Worm (Caenorhabditis elegans): ENCODE measurements around the gene eef-1G.

The eef-1G gene

ce11 chrV:10967594-10968273, 2.2 kb downstream of the eef-1G start (continued):
- TF ChIP-seq Y95B8A.8 (GFP tag; IDR thresholded peaks at IDR 0.05) (peak; percentile 37; the same call in 1 of the 2 replicates), ZK185.1 (tag; optimal IDR thresholded peaks at IDR 0.05; ENCODE audit: poor library complexity, severe bottlenecking) (peak; percentile 27), pha-4 (tag; optimal IDR thresholded peaks at IDR 0.05) (peak; percentile 89)

DNA sequence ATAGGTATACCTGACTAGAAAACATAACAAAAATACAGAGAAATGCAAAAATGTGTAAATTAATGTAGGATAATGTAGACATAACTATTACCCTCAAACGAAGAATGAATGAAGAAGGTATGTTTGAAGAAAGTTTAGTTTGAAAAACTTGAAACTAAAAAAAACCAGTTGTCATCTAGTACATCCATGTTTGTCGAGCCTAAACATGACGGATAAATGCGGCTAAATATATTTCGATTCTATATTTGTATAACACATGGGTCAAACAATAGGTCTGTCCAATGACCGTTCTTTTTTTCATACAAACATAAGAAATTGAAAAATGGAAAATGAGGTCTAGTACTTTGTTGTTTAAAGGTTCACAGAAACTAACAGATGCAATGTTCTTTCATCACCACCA, 4.6 kb downstream of the eef-1G start, which contains the start of gene F17C11.22:
Gene F17C11.22 (minus strand): TSS at position 101 of the 400 bp plus-strand sequence.
- TF ChIP-seq bed-2 (GFP tag; IDR thresholded peaks at IDR 0.05), result no peak
- TF ChIP-seq snpc-1.3 (tag; optimal IDR thresholded peaks at IDR 0.05; ENCODE audit: insufficient read depth), result no peak

ce11 chrV:10970930-10971329, 5.4 kb downstream of the eef-1G start:
- no peak for TF ChIP-seq ztf-25 (GFP tag; IDR thresholded peaks at IDR 0.05)

DNA sequence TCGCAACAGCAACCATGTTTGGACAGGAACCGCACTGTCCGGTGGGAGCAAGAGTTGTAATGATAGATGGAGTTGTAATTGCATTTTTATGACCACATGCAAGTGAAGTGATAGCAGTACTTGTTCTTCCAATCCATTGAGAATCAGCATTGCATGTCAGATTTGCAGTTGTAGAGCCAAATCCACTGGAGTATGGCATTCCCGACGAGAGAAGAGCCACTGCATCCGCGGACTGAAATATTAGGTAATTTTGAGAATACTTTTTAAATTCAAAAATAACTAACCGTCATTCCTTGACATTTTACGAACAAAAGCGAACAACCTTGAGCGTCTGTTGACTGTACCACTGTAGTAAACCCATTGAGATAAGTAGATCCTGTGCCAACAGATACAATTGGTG, 9.6 kb downstream of the eef-1G start:
- no peak for TF ChIP-seq egl-18 (GFP tag; IDR thresholded peaks at IDR 0.05)
- no peak for TF ChIP-seq sdz-38 (tag; optimal IDR thresholded peaks at IDR 0.05)
- no peak for TF ChIP-seq lin-35 (GFP tag; optimal IDR thresholded peaks at IDR 0.05)
- TF ChIP-seq tbx-9 (tag; optimal IDR thresholded peaks at IDR 0.05; ENCODE audit: borderline replicate concordance), result no peak
- no peak for TF ChIP-seq ceh-91 (GFP tag; IDR thresholded peaks at IDR 0.05)
- no peak for TF ChIP-seq D2030.7 (GFP tag; IDR thresholded peaks at IDR 0.05)

DNA sequence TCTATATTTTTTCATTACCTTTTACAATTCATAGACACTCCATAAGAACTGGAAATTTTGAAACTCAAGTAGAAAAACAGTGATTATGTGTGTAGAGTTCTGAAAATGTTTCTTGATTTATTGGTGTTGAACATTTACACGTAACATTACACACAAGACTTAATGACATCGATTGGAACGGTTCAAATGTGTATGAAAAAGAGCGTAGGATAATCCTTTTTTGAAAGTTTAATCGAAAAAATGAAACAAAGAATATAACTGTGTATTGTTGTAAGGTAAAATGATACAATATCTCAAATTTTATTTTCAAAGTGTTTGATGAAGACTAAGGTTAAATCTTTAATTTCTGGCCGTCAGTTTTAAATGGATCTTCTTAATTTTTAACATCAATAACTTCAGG, 15.6 kb downstream of the eef-1G start, which contains the start of gene fig-1:
Gene fig-1 (minus strand): TSS at position 101 of the 400 bp plus-strand sequence.
- TF ChIP-seq atf-7 (tag; optimal IDR thresholded peaks at IDR 0.05), result no peak
- TF ChIP-seq lin-54 (GFP tag; optimal IDR thresholded peaks at IDR 0.05), result no peak
- no peak for TF ChIP-seq pha-4 (tag; optimal IDR thresholded peaks at IDR 0.05)

DNA sequence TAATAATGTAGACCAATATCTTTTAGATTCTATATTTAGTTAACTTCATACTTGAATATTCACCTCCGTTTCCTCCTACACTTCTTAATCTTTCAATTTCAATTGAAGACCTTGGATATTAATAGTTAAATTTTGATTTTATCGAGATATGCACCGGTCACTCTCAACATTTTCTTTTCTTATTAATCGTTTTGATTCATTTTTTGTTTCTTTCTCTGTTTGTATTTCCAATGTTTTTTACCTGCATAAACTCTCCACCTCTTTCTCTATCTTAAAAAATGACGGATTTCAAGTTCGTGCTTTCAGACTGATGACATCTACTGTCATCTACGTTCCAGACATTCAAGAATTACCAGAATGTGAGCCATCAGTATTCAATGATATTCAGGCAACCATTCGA, 26.3 kb downstream of the eef-1G start, which contains the start of gene frpr-9:
Gene frpr-9 (plus strand): TSS at position 301 of the 400 bp plus-strand sequence.
- TF ChIP-seq T07F8.4 (tag; optimal IDR thresholded peaks at IDR 0.05) (no peak), ets-4 (GFP tag; optimal IDR thresholded peaks at IDR 0.05) (no peak), madf-10 (tag; optimal IDR thresholded peaks at IDR 0.05) (no peak), mxl-1 (tag; optimal IDR thresholded peaks at IDR 0.05) (no peak), dpl-1 (GFP tag; optimal IDR thresholded peaks at IDR 0.05) (no peak), F57A8.1 (GFP tag; optimal IDR thresholded peaks at IDR 0.05) (no peak), zim-3 (tag; optimal IDR thresholded peaks at IDR 0.05) (no peak)

DNA sequence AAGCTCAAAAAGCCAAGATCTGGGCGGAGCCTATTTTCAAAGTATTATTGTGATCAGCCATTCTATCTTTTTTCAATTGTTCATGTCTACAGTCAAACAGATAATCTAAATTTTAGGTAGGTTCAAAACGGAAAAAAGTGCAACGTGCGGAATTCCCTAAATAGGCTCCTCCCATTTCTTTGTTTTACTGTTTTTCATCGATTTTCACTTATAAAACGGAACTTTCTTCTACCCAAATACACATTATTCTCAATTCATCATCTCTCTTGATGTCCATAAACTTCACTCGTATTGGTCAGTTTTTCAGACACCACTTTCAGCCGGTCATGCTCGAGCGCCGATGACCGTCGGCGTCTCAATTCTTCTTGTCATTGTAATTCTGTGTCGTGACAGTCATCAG, 33.3 kb downstream of the eef-1G start, which contains the start of gene F53B7.7:
Gene F53B7.7 (plus strand): TSS at position 301 of the 400 bp plus-strand sequence.
- TF ChIP-seq fkh-3 (tag; optimal IDR thresholded peaks at IDR 0.05) (no peak), lin-40 (tag; optimal IDR thresholded peaks at IDR 0.05) (no peak), rpc-1 (optimal IDR thresholded peaks at IDR 0.05) (no peak), rpc-1 (tag; optimal IDR thresholded peaks at IDR 0.05) (no peak), lsy-27 (tag; optimal IDR thresholded peaks at IDR 0.05; ENCODE audit: borderline replicate concordance, insufficient read depth) (no peak), die-1 (tag; optimal IDR thresholded peaks at IDR 0.05) (no peak), B0261.1 (tag; optimal IDR thresholded peaks at IDR 0.05) (no peak), him-1 (tag; optimal IDR thresholded peaks at IDR 0.05) (no peak), nhr-27 (tag; optimal IDR thresholded peaks at IDR 0.05) (no peak), F49E8.2 (tag; optimal IDR thresholded peaks at IDR 0.05; ENCODE audit: insufficient read depth) (no peak), lin-35 (GFP tag; optimal IDR thresholded peaks at IDR 0.05) (no peak), aptf-2 (GFP tag; conservative IDR thresholded peaks at IDR 0.05) (no peak), ztf-26 (tag; optimal IDR thresholded peaks at IDR 0.05) (no peak), zfh-2 (GFP tag; conservative IDR thresholded peaks at IDR 0.05) (no peak), B0035.1 (tag; optimal IDR thresholded peaks at IDR 0.05) (no peak), xnd-1 (tag; optimal IDR thresholded peaks at IDR 0.05) (no peak), nhr-80 (tag; optimal IDR thresholded peaks at IDR 0.05) (no peak), T26A5.8 (tag; optimal IDR thresholded peaks at IDR 0.05) (no peak)

Measured in whole organism, young adult.